Worm (Caenorhabditis elegans) whole organism, late embryonic: ENCODE data around the gene Y82E9BL.12.

Experiments used
- elt-2 ChIP-seq: sonication (generic microtip); optimal IDR thresholded peaks from 2 replicates; lab custom pipeline; 2016; ENCODE audit warnings: missing genetic modification reagents, missing genetic modification characterization, missing compliant biosample characterization
- hlh-6 ChIP-seq: sonication (generic microtip); optimal IDR thresholded peaks from 2 replicates; lab custom pipeline; 2016; ENCODE audit warnings: missing genotype, missing genetic modification characterization, missing compliant biosample characterization
- lin-11 ChIP-seq: fragments of 200-800 bp; sonication (Bioruptor generic); optimal IDR thresholded peaks from 2 replicates; lab custom pipeline; 2018; ENCODE audit warnings: mild to moderate bottlenecking, missing genetic modification characterization, missing compliant biosample characterization
- odd-2 ChIP-seq: sonication (generic microtip); optimal IDR thresholded peaks from 2 replicates; lab custom pipeline; 2017; ENCODE audit warnings: antibody characterized with exemption, mild to moderate bottlenecking, missing genetic modification characterization, missing compliant biosample characterization
- pag-3 ChIP-seq: sonication (generic microtip); optimal IDR thresholded peaks from 2 replicates; lab custom pipeline; 2016; ENCODE audit warnings: missing compliant biosample characterization, missing genetic modification characterization, borderline replicate concordance
- pha-2 ChIP-seq: sonication (generic microtip); optimal IDR thresholded peaks from 2 replicates; lab custom pipeline; 2017; ENCODE audit warnings: mild to moderate bottlenecking, missing genetic modification characterization, missing compliant biosample characterization
- pha-4 ChIP-seq: fragments of 150-350 bp; optimal IDR thresholded peaks from 2 replicates; lab custom pipeline; 2018; ENCODE audit warnings: missing biosample characterization, missing genetic modification reagents, missing genetic modification characterization
- zip-5 ChIP-seq: sonication (generic microtip); optimal IDR thresholded peaks from 2 replicates; lab custom pipeline; 2016; ENCODE audit warnings: missing genetic modification characterization, missing compliant biosample characterization

DNA sequence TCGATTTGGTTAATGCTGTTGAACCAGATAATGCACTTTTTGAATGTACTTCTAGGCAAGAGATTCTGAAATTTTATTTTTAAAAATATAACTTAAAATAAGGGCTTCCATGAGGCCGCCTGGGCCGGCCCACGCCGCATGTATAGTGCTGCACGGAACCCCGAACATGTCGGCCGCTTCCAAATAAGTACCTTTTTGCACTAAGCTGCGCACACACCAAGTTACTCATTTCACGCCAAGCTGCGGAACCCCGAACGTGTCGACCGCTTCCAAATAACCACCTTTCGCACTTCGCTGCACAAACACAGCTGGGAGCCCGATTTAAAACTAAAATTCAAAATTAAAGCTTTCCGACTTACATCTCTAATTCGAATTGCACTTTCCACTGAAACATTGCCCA is 2.4 kb downstream of the Y82E9BL.12 start:
- TF ChIP-seq odd-2 (tag; lab: Kevin White, UChicago) (no peak), pag-3 (no peak), pha-4 (tag; lab: Kevin White, UChicago) (no peak), zip-5 (tag; lab: Kevin White, UChicago) (no peak), hlh-6 (tag; lab: Kevin White, UChicago) (no peak), elt-2 (no peak), lin-11 (tag; lab: Kevin White, UChicago) (no peak), pha-2 (tag; lab: Kevin White, UChicago) (no peak)
